Worm (Caenorhabditis elegans) whole organism, mixed stage, embryonic: ENCODE data around the gene D1054.1.

Source experiments
- bed-3 ChIP-seq: fragments of 200-800 bp; sonication (Bioruptor generic); optimal IDR thresholded peaks from 3 replicates; lab custom pipeline; 2018; ENCODE audit warnings: mild to moderate bottlenecking, missing genetic modification characterization, moderate library complexity, missing compliant biosample characterization
- blmp-1 ChIP-seq: fragments of 150-350 bp; optimal IDR thresholded peaks from 2 replicates; lab custom pipeline; 2014; ENCODE audit warnings: missing biosample characterization, missing genetic modification characterization
- ceh-39 ChIP-seq: fragments of 150-350 bp; optimal IDR thresholded peaks from 2 replicates; lab custom pipeline; 2014; ENCODE audit warnings: missing biosample characterization, missing genetic modification characterization
- ceh-43 ChIP-seq: fragments of 200-800 bp; sonication (Bioruptor generic); optimal IDR thresholded peaks from 2 replicates; lab custom pipeline; 2018; ENCODE audit warnings: mild to moderate bottlenecking, missing genetic modification characterization, moderate library complexity, missing compliant biosample characterization
- ces-1 ChIP-seq: fragments of 150-350 bp; optimal IDR thresholded peaks from 2 replicates; lab custom pipeline; 2014; ENCODE audit warnings: missing biosample characterization, missing genetic modification reagents, missing genetic modification characterization
- cnd-1 ChIP-seq: fragments of 200-800 bp; sonication (Bioruptor generic); optimal IDR thresholded peaks from 2 replicates; lab custom pipeline; 2018; ENCODE audit warnings: mild to moderate bottlenecking, missing genetic modification characterization, missing compliant biosample characterization
- elt-1 ChIP-seq: sonication (generic microtip); optimal IDR thresholded peaks from 2 replicates; lab custom pipeline; 2017; ENCODE audit warnings: missing genetic modification characterization, mild to moderate bottlenecking, missing compliant biosample characterization, antibody characterized with exemption, moderate library complexity, borderline replicate concordance; ENCODE audit not compliant: insufficient read depth
- elt-3 ChIP-seq: fragments of 150-350 bp; optimal IDR thresholded peaks from 2 replicates; lab custom pipeline; 2014; ENCODE audit warnings: missing biosample characterization, missing genetic modification characterization
- ham-2 ChIP-seq: fragments of 200-800 bp; sonication (Bioruptor generic); optimal IDR thresholded peaks from 2 replicates; lab custom pipeline; 2018; ENCODE audit warnings: mild to moderate bottlenecking, missing genetic modification characterization, missing compliant biosample characterization
- hlh-1 ChIP-seq: fragments of 150-350 bp; optimal IDR thresholded peaks from 2 replicates; lab custom pipeline; 2014; ENCODE audit warnings: missing biosample characterization, missing genetic modification reagents, missing genetic modification characterization
- lin-13 ChIP-seq: fragments of 150-350 bp; optimal IDR thresholded peaks from 2 replicates; lab custom pipeline; 2014; ENCODE audit warnings: missing biosample characterization, missing genetic modification characterization
- lin-32 ChIP-seq: fragments of 200-800 bp; sonication (Bioruptor generic); optimal IDR thresholded peaks from 2 replicates; lab custom pipeline; 2018; ENCODE audit warnings: mild to moderate bottlenecking, missing genetic modification characterization, missing compliant biosample characterization
- lsy-2 ChIP-seq: fragments of 150-350 bp; optimal IDR thresholded peaks from 2 replicates; lab custom pipeline; 2014; ENCODE audit warnings: missing biosample characterization, missing genetic modification characterization
- mab-5 ChIP-seq: fragments of 150-350 bp; optimal IDR thresholded peaks from 2 replicates; lab custom pipeline; 2014; ENCODE audit warnings: missing biosample characterization, missing genetic modification characterization
- mep-1 ChIP-seq: fragments of 150-350 bp; optimal IDR thresholded peaks from 2 replicates; lab custom pipeline; 2017; ENCODE audit warnings: missing biosample characterization, missing genetic modification reagents, missing genetic modification characterization, inconsistent platforms
- mls-2 ChIP-seq: sonication (generic microtip); optimal IDR thresholded peaks from 2 replicates; lab custom pipeline; 2016; ENCODE audit warnings: mild to moderate bottlenecking, missing genetic modification characterization, moderate library complexity, missing compliant biosample characterization
- nhr-12 ChIP-seq: fragments of 150-350 bp; optimal IDR thresholded peaks from 2 replicates; lab custom pipeline; 2014; ENCODE audit warnings: missing biosample characterization, missing genetic modification characterization
- nhr-2 ChIP-seq: fragments of 150-350 bp; optimal IDR thresholded peaks from 2 replicates; lab custom pipeline; 2014; ENCODE audit warnings: missing biosample characterization, missing genetic modification characterization
- nhr-237 ChIP-seq: fragments of 150-350 bp; optimal IDR thresholded peaks from 2 replicates; lab custom pipeline; 2014; ENCODE audit warnings: missing biosample characterization, missing genetic modification characterization
- nhr-28 ChIP-seq: fragments of 150-350 bp; optimal IDR thresholded peaks from 2 replicates; lab custom pipeline; 2014; ENCODE audit warnings: missing biosample characterization, missing genetic modification characterization
- pha-4 ChIP-seq: fragments of 150-350 bp; optimal IDR thresholded peaks from 2 replicates; lab custom pipeline; 2018; ENCODE audit warnings: missing biosample characterization, missing genetic modification reagents, missing genetic modification characterization
- sem-2 ChIP-seq: fragments of 200-800 bp; sonication (Bioruptor generic); optimal IDR thresholded peaks from 2 replicates; lab custom pipeline; 2018; ENCODE audit warnings: mild to moderate bottlenecking, missing genetic modification characterization, missing compliant biosample characterization
- snpc-4 ChIP-seq: fragments of 150-350 bp; optimal IDR thresholded peaks from 2 replicates; lab custom pipeline; 2014; ENCODE audit warnings: missing biosample characterization, missing genetic modification characterization
- sptf-1 ChIP-seq: sonication (generic microtip); optimal IDR thresholded peaks from 2 replicates; lab custom pipeline; 2017; ENCODE audit warnings: mild to moderate bottlenecking, missing genetic modification characterization, moderate library complexity, missing compliant biosample characterization
- tbx-8 ChIP-seq: fragments of 200-800 bp; sonication (Bioruptor generic); optimal IDR thresholded peaks from 2 replicates; lab custom pipeline; 2018; ENCODE audit warnings: mild to moderate bottlenecking, missing genetic modification characterization, moderate library complexity, missing compliant biosample characterization
- unc-120 ChIP-seq: sonication (generic microtip); optimal IDR thresholded peaks from 2 replicates; lab custom pipeline; 2017; ENCODE audit warnings: missing genetic modification characterization, missing compliant biosample characterization; ENCODE audit not compliant: poor library complexity, severe bottlenecking
- unc-39 ChIP-seq: fragments of 150-350 bp; optimal IDR thresholded peaks from 2 replicates; lab custom pipeline; 2014; ENCODE audit warnings: missing biosample characterization, missing genetic modification characterization
- unc-62 ChIP-seq: fragments of 150-350 bp; optimal IDR thresholded peaks from 2 replicates; lab custom pipeline; 2014; ENCODE audit warnings: missing biosample characterization, missing genetic modification reagents, missing genetic modification characterization
- zip-8 ChIP-seq: fragments of 150-350 bp; optimal IDR thresholded peaks from 2 replicates; lab custom pipeline; 2014; ENCODE audit warnings: missing biosample characterization, missing genetic modification characterization
- ztf-11 ChIP-seq: fragments of 150-350 bp; optimal IDR thresholded peaks from 2 replicates; lab custom pipeline; 2014; ENCODE audit warnings: missing biosample characterization, missing genetic modification characterization

D1054.1 gene

ce11 chrV:10724472-10724871, 45.5 kb downstream of the D1054.1 start:
- TF ChIP-seq nhr-2 (tag; lab: Kevin White, UChicago), result no peak
- no peak for TF ChIP-seq unc-120 (tag; lab: Kevin White, UChicago)
- no peak for TF ChIP-seq lin-32
- no peak for TF ChIP-seq ceh-43 (GFP tag; lab: Kevin White, UChicago)
- TF ChIP-seq elt-3 (tag; lab: Kevin White, UChicago), result no peak
- no peak for TF ChIP-seq lin-13 (tag; lab: Kevin White, UChicago)
- TF ChIP-seq zip-8 (tag; lab: Kevin White, UChicago), result no peak
- no peak for TF ChIP-seq mep-1 (tag; lab: Kevin White, UChicago)
- no peak for TF ChIP-seq cnd-1 (tag; lab: Kevin White, UChicago)
- TF ChIP-seq tbx-8, result no peak
- no peak for TF ChIP-seq snpc-4 (tag; lab: Kevin White, UChicago)
- no peak for TF ChIP-seq lsy-2 (tag; lab: Kevin White, UChicago)
- TF ChIP-seq mls-2 (tag; lab: Kevin White, UChicago), result no peak
- no peak for TF ChIP-seq nhr-28 (tag; lab: Kevin White, UChicago)
- TF ChIP-seq ztf-11 (tag; lab: Kevin White, UChicago), result no peak
- TF ChIP-seq unc-39 (tag; lab: Kevin White, UChicago), result no peak
- no peak for TF ChIP-seq sem-2 (GFP tag; lab: Kevin White, UChicago)
- no peak for TF ChIP-seq ceh-39 (tag; lab: Kevin White, UChicago)
- TF ChIP-seq nhr-237 (tag; lab: Kevin White, UChicago), result no peak
- no peak for TF ChIP-seq unc-62 (GFP tag; lab: Kevin White, UChicago)

ce11 chrV:10723583-10723982, 46.4 kb downstream of the D1054.1 start:
- no peak for TF ChIP-seq ztf-11 (tag; lab: Kevin White, UChicago)
- no peak for TF ChIP-seq mep-1 (tag; lab: Kevin White, UChicago)
- TF ChIP-seq ham-2 (GFP tag; lab: Kevin White, UChicago), result no peak
- TF ChIP-seq unc-62 (GFP tag; lab: Kevin White, UChicago), result no peak
- no peak for TF ChIP-seq sem-2 (GFP tag; lab: Kevin White, UChicago)
- TF ChIP-seq nhr-2 (tag; lab: Kevin White, UChicago), result no peak
- no peak for TF ChIP-seq elt-3 (tag; lab: Kevin White, UChicago)
- no peak for TF ChIP-seq cnd-1 (tag; lab: Kevin White, UChicago)
- no peak for TF ChIP-seq zip-8 (tag; lab: Kevin White, UChicago)
- TF ChIP-seq snpc-4 (tag; lab: Kevin White, UChicago), result no peak
- TF ChIP-seq unc-39 (tag; lab: Kevin White, UChicago), result no peak
- no peak for TF ChIP-seq nhr-28 (tag; lab: Kevin White, UChicago)
- no peak for TF ChIP-seq hlh-1 (tag; lab: Kevin White, UChicago)
- TF ChIP-seq lsy-2 (tag; lab: Kevin White, UChicago), result no peak

- TF ChIP-seq tbx-8, result no peak
- TF ChIP-seq nhr-12 (tag; lab: Kevin White, UChicago), result no peak
- TF ChIP-seq sptf-1, result no peak
- TF ChIP-seq ztf-11 (tag; lab: Kevin White, UChicago), result no peak
- TF ChIP-seq mep-1 (tag; lab: Kevin White, UChicago), result no peak
- no peak for TF ChIP-seq elt-1
- TF ChIP-seq lin-32, result no peak
- TF ChIP-seq blmp-1 (tag; lab: Kevin White, UChicago), result no peak
- TF ChIP-seq elt-3 (tag; lab: Kevin White, UChicago), result no peak
- TF ChIP-seq lin-13 (tag; lab: Kevin White, UChicago), result no peak
- TF ChIP-seq nhr-2 (tag; lab: Kevin White, UChicago), result no peak
- no peak for TF ChIP-seq ceh-39 (tag; lab: Kevin White, UChicago)
- TF ChIP-seq bed-3 (GFP tag; lab: Kevin White, UChicago), result no peak
- TF ChIP-seq cnd-1 (tag; lab: Kevin White, UChicago), result no peak
- no peak for TF ChIP-seq unc-39 (tag; lab: Kevin White, UChicago)
- TF ChIP-seq sem-2 (GFP tag; lab: Kevin White, UChicago), result no peak
- TF ChIP-seq ces-1 (GFP tag; lab: Kevin White, UChicago), result no peak
- TF ChIP-seq hlh-1 (tag; lab: Kevin White, UChicago), result no peak
- TF ChIP-seq unc-62 (GFP tag; lab: Kevin White, UChicago), result no peak
- no peak for TF ChIP-seq snpc-4 (tag; lab: Kevin White, UChicago)
Observed at ce11 chrV:10723181-10723580, 46.8 kb downstream of the D1054.1 start.

ce11 chrV:10722595-10722994, 47.4 kb downstream of the D1054.1 start:
- no peak for TF ChIP-seq cnd-1 (tag; lab: Kevin White, UChicago)
- TF ChIP-seq ham-2 (GFP tag; lab: Kevin White, UChicago), result no peak
- TF ChIP-seq elt-3 (tag; lab: Kevin White, UChicago), result no peak
- no peak for TF ChIP-seq nhr-28 (tag; lab: Kevin White, UChicago)
- TF ChIP-seq sptf-1, result no peak
- no peak for TF ChIP-seq bed-3 (GFP tag; lab: Kevin White, UChicago)
- TF ChIP-seq unc-120 (tag; lab: Kevin White, UChicago), result no peak
- no peak for TF ChIP-seq nhr-2 (tag; lab: Kevin White, UChicago)
- TF ChIP-seq unc-39 (tag; lab: Kevin White, UChicago), result no peak
- TF ChIP-seq nhr-237 (tag; lab: Kevin White, UChicago), result no peak
- no peak for TF ChIP-seq ztf-11 (tag; lab: Kevin White, UChicago)
- no peak for TF ChIP-seq mab-5 (tag; lab: Kevin White, UChicago)
- no peak for TF ChIP-seq mls-2 (tag; lab: Kevin White, UChicago)
- no peak for TF ChIP-seq pha-4
- TF ChIP-seq nhr-12 (tag; lab: Kevin White, UChicago), result no peak
- TF ChIP-seq ceh-39 (tag; lab: Kevin White, UChicago), result no peak
- TF ChIP-seq lin-13 (tag; lab: Kevin White, UChicago), result no peak
